Fruit fly (Drosophila melanogaster): ENCODE results near the gene mRpL1.

Gene mRpL1

dm6 chr3R:8308515-8308959 is 7.3 kb downstream of the mRpL1 start, which contains the start of gene tex (continued):
- TF ChIP-seq CG14710 (tag; optimal IDR thresholded peaks at IDR 0.05), result peak; percentile 77
- no peak for TF ChIP-seq CG14667 (GFP tag; IDR thresholded peaks at IDR 0.05)
- peak; percentile 89 for TF ChIP-seq Asciz (GFP tag; optimal IDR thresholded peaks at IDR 0.05)
- no peak for TF ChIP-seq bowl (GFP tag; IDR thresholded peaks at IDR 0.05)
- TF ChIP-seq shn (GFP tag; optimal IDR thresholded peaks at IDR 0.05), result no peak
- TF ChIP-seq fu2 (GFP tag; optimal IDR thresholded peaks at IDR 0.05), result no peak
- TF ChIP-seq CG9727 (GFP tag; optimal IDR thresholded peaks at IDR 0.05), result peak; percentile 69
- no peak for TF ChIP-seq NfI (GFP tag; optimal IDR thresholded peaks at IDR 0.05)
- no peak for TF ChIP-seq CG4360 (GFP tag; IDR thresholded peaks at IDR 0.05)
- TF ChIP-seq Dp (GFP tag; optimal IDR thresholded peaks at IDR 0.05), result peak; percentile 98
- no peak for TF ChIP-seq CG11696 (GFP tag; IDR thresholded peaks at IDR 0.05)
- TF ChIP-seq gsb-n (tag; optimal IDR thresholded peaks at IDR 0.05), result no peak
- no peak for TF ChIP-seq CrebB (tag; optimal IDR thresholded peaks at IDR 0.05)
- no peak for TF ChIP-seq bbx (GFP tag; IDR thresholded peaks at IDR 0.05; ENCODE audit: partially characterized antibody)
- TF ChIP-seq H15 (GFP tag; IDR thresholded peaks at IDR 0.05), result no peak
- no peak for TF ChIP-seq C15 (GFP tag; IDR thresholded peaks at IDR 0.05)
- no peak for TF ChIP-seq hkb (optimal IDR thresholded peaks at IDR 0.05)
- TF ChIP-seq hkb (GFP tag; IDR thresholded peaks at IDR 0.05), result peak; percentile 37; the same call in 1 of the 2 replicates
- peak; percentile 82 for TF ChIP-seq CG1603 (tag; optimal IDR thresholded peaks at IDR 0.05)
- TF ChIP-seq CG7556 (GFP tag; optimal IDR thresholded peaks at IDR 0.05), result no peak
- peak; percentile 58 for TF ChIP-seq sqz (GFP tag; optimal IDR thresholded peaks at IDR 0.05)
- peak; percentile 18 for TF ChIP-seq Fer3 (tag; optimal IDR thresholded peaks at IDR 0.05)
- peak; percentile 78 for TF ChIP-seq CG7987 (GFP tag; optimal IDR thresholded peaks at IDR 0.05)
- TF ChIP-seq jumu (GFP tag; optimal IDR thresholded peaks at IDR 0.05), result no peak
- no peak for TF ChIP-seq CG34376 (GFP tag; optimal IDR thresholded peaks at IDR 0.05)
- peak; percentile 43 for TF ChIP-seq Sry-β (GFP tag; optimal IDR thresholded peaks at IDR 0.05)
- no peak for TF ChIP-seq gsb (GFP tag; IDR thresholded peaks at IDR 0.05)
- TF ChIP-seq CG16863 (GFP tag; optimal IDR thresholded peaks at IDR 0.05), result peak; percentile 2
- no peak for TF ChIP-seq slbo (GFP tag; IDR thresholded peaks at IDR 0.05)
- TF ChIP-seq Poxn (GFP tag; IDR thresholded peaks at IDR 0.05), result no peak
- no peak for TF ChIP-seq Max (GFP tag; optimal IDR thresholded peaks at IDR 0.05)
- TF ChIP-seq onecut (GFP tag; IDR thresholded peaks at IDR 0.05), result peak; percentile 53
- TF ChIP-seq Ets97D (GFP tag; optimal IDR thresholded peaks at IDR 0.05), result peak; percentile 41
- TF ChIP-seq CG6272 (GFP tag; IDR thresholded peaks at IDR 0.05), result no peak
- TF ChIP-seq dysf (GFP tag; IDR thresholded peaks at IDR 0.05), result no peak
- TF ChIP-seq MESR4 (GFP tag; optimal IDR thresholded peaks at IDR 0.05), result peak; percentile 12
- TF ChIP-seq pnt (GFP tag; optimal IDR thresholded peaks at IDR 0.05), result peak; percentile 12
- TF ChIP-seq CG10274 (GFP tag; optimal IDR thresholded peaks at IDR 0.05), result no peak
- TF ChIP-seq CG11398 (GFP tag; optimal IDR thresholded peaks at IDR 0.05), result no peak
- peak; percentile 67 for TF ChIP-seq CG6813 (GFP tag; optimal IDR thresholded peaks at IDR 0.05)
- TF ChIP-seq vvl (GFP tag; IDR thresholded peaks at IDR 0.05), result peak; percentile 68
- TF ChIP-seq pita (GFP tag; optimal IDR thresholded peaks at IDR 0.05), result peak; percentile 56
- no peak for TF ChIP-seq ham (GFP tag; IDR thresholded peaks at IDR 0.05)
- no peak for TF ChIP-seq CG15269 (tag; optimal IDR thresholded peaks at IDR 0.05)
- no peak for TF ChIP-seq Atf6 (GFP tag; IDR thresholded peaks at IDR 0.05)
- no peak for TF ChIP-seq pum (GFP tag; optimal IDR thresholded peaks at IDR 0.05)
- no peak for TF ChIP-seq eve (GFP tag; optimal IDR thresholded peaks at IDR 0.05)
- no peak for TF ChIP-seq CG32772 (GFP tag; IDR thresholded peaks at IDR 0.05)
- no peak for TF ChIP-seq CG18011 (GFP tag; optimal IDR thresholded peaks at IDR 0.05)
- no peak for TF ChIP-seq CG3847 (GFP tag; IDR thresholded peaks at IDR 0.05)
- TF ChIP-seq CG34224 (GFP tag; IDR thresholded peaks at IDR 0.05; ENCODE audit: partially characterized antibody), result no peak
- TF ChIP-seq zen2 (GFP tag; IDR thresholded peaks at IDR 0.05; ENCODE audit: partially characterized antibody), result no peak
